Worm (Caenorhabditis elegans): ENCODE data around the gene R09D1.13.

Gene R09D1.13

DNA sequence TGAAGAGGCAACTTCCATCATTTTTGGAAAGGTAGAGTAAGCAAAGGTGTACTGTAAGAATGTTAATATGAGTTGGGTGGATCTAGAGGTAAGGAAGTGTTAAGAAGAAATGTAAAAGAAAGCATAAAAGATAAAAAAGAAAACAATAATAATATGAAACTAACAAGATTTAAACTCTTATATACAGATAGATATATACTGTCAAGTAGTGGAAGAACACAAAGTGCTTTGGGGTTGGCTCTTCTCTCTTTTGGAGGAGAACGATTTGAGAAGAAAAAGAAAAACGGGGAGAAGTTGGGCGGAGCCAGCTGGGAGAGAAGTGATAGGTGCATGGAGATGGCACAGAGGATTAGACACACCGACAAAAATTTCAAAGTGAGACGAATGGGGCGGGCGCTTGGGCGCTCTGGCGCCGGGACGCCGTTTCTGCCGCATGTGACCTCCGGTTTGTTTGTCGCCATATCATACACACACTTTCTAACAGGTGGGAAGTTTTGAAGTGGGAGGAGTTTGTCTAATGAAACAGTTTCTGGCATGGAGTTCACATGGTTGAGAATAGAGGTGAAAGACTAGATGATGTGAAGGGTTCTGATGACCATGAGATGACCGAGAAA, 42.2 kb upstream of the R09D1.13 start, which contains the start of gene T19H5.4 (continued):
- TF ChIP-seq pax-3 (tag; optimal IDR thresholded peaks at IDR 0.05) (no peak), skn-1 (tag; optimal IDR thresholded peaks at IDR 0.05) (peak; percentile 34), ztf-11 (tag; optimal IDR thresholded peaks at IDR 0.05) (no peak), dsc-1 (tag; optimal IDR thresholded peaks at IDR 0.05) (no peak), dpl-1 (GFP tag; optimal IDR thresholded peaks at IDR 0.05) (peak in 2 of 3 experiments; percentile 10 to 16), snu-23 (GFP tag; optimal IDR thresholded peaks at IDR 0.05) (peak; percentile 66), ceh-82 (tag; optimal IDR thresholded peaks at IDR 0.05) (peak; percentile 3 to 16 (median 12)), nhr-84 (tag; optimal IDR thresholded peaks at IDR 0.05) (no peak), efl-1 (optimal IDR thresholded peaks at IDR 0.05) (peak; percentile 8 to 11), efl-1 (GFP tag; optimal IDR thresholded peaks at IDR 0.05 in 1 of 2) (peak in 1 of 2 experiments; percentile 90), nhr-47 (tag; optimal IDR thresholded peaks at IDR 0.05) (peak; percentile 44), aly-2 (tag; optimal IDR thresholded peaks at IDR 0.05) (no peak), pqm-1 (tag; optimal IDR thresholded peaks at IDR 0.05) (no peak), mef-2 (tag; optimal IDR thresholded peaks at IDR 0.05) (no peak), pag-3 (tag; optimal IDR thresholded peaks at IDR 0.05; ENCODE audit: borderline replicate concordance, insufficient read depth) (no peak), nhr-76 (tag; optimal IDR thresholded peaks at IDR 0.05) (no peak), unc-98 (GFP tag; IDR thresholded peaks at IDR 0.05) (no peak), ceh-88 (GFP tag; IDR thresholded peaks at IDR 0.05) (no peak), vab-15 (tag; optimal IDR thresholded peaks at IDR 0.05) (no peak), fkh-10 (GFP tag; optimal IDR thresholded peaks at IDR 0.05) (no peak), zip-4 (GFP tag; optimal IDR thresholded peaks at IDR 0.05) (no peak), jun-1 (tag; optimal IDR thresholded peaks at IDR 0.05) (peak; percentile 34), nhr-19 (GFP tag; conservative IDR thresholded peaks at IDR 0.05) (peak; percentile 61), lin-15B (tag; optimal IDR thresholded peaks at IDR 0.05) (no peak), lin-39 (tag; optimal IDR thresholded peaks at IDR 0.05) (no peak), tlp-1 (tag; optimal IDR thresholded peaks at IDR 0.05) (no peak), hlh-4 (tag; optimal IDR thresholded peaks at IDR 0.05) (no peak), elt-3 (tag; optimal IDR thresholded peaks at IDR 0.05) (peak in 4 of 6 experiments; percentile 45 to 68 (median 60)), alr-1 (tag; optimal IDR thresholded peaks at IDR 0.05; ENCODE audit: borderline replicate concordance) (no peak), unc-130 (tag; optimal IDR thresholded peaks at IDR 0.05) (no peak), nhr-20 (tag; optimal IDR thresholded peaks at IDR 0.05) (peak; percentile 85), hlh-17 (GFP tag; optimal IDR thresholded peaks at IDR 0.05; ENCODE audit: borderline replicate concordance) (no peak), mab-9 (GFP tag; IDR thresholded peaks at IDR 0.05) (no peak), ets-5 (GFP tag; IDR thresholded peaks at IDR 0.05) (no peak), nhr-85 (tag) (peak; percentile 94), irx-1 (tag; optimal IDR thresholded peaks at IDR 0.05) (no peak), zag-1 (tag; optimal IDR thresholded peaks at IDR 0.05) (no peak), fkh-4 (tag; optimal IDR thresholded peaks at IDR 0.05; ENCODE audit: borderline replicate concordance) (no peak), ces-1 (GFP tag; optimal IDR thresholded peaks at IDR 0.05) (no peak), nhr-77 (tag; optimal IDR thresholded peaks at IDR 0.05) (no peak), ceh-63 (GFP tag; optimal IDR thresholded peaks at IDR 0.05) (no peak), ceh-8 (GFP tag; optimal IDR thresholded peaks at IDR 0.05) (no peak), fos-1 (tag; optimal IDR thresholded peaks at IDR 0.05) (no peak), F16B12.6 (tag; optimal IDR thresholded peaks at IDR 0.05) (no peak), nhr-12 (tag; optimal IDR thresholded peaks at IDR 0.05) (no peak), sup-37 (GFP tag; optimal IDR thresholded peaks at IDR 0.05) (no peak), unc-30 (tag; optimal IDR thresholded peaks at IDR 0.05) (no peak), egl-13 (tag; optimal IDR thresholded peaks at IDR 0.05) (no peak)

All from whole organism, L1 larva.